Worm (Caenorhabditis elegans) whole organism, midembryonic: ENCODE measurements around the gene C18A11.3.

ENCODE experiments used
- T22C8.4 ChIP-seq: fragments of 200-800 bp; sonication (Bioruptor generic); IDR thresholded peaks from 2 replicates; pipeline ENCODE4 v1.3.6; 2022; ENCODE audit warnings: missing genetic modification characterization, missing compliant biosample characterization
- cog-1 ChIP-seq: sonication (generic microtip); optimal IDR thresholded peaks from 2 replicates; lab custom pipeline; 2016; ENCODE audit warnings: missing genetic modification characterization, missing compliant biosample characterization
- flt-1 ChIP-seq: fragments of 200-800 bp; sonication (Bioruptor generic); IDR thresholded peaks from 2 replicates; pipeline ENCODE4 v1.3.6; 2022; ENCODE audit warnings: missing genetic modification characterization, missing compliant biosample characterization
- klf-2 ChIP-seq: fragments of 200-800 bp; sonication (Bioruptor generic); conservative IDR thresholded peaks from 2 replicates; pipeline ENCODE4 v1.3.6; 2022; ENCODE audit warnings: missing genetic modification reagents, missing genetic modification characterization, missing compliant biosample characterization
- med-1 ChIP-seq: sonication (generic microtip); optimal IDR thresholded peaks from 2 replicates; lab custom pipeline; 2017; ENCODE audit warnings: missing genetic modification characterization, mild to moderate bottlenecking, missing compliant biosample characterization, antibody characterized with exemption, missing genetic modification reagents; ENCODE audit not compliant: insufficient read depth
- ref-1 ChIP-seq: fragments of 200-800 bp; sonication (Bioruptor generic); conservative IDR thresholded peaks from 2 replicates; pipeline ENCODE4 v1.3.6; 2022; ENCODE audit warnings: missing genetic modification reagents, missing genetic modification characterization, missing compliant biosample characterization
- tab-1 ChIP-seq: fragments of 200-800 bp; sonication (Bioruptor generic); IDR thresholded peaks from 2 replicates; pipeline ENCODE4 v1.3.6; 2022; ENCODE audit warnings: missing genetic modification characterization, missing compliant biosample characterization
- ztf-23 ChIP-seq: fragments of 200-800 bp; sonication (Bioruptor generic); IDR thresholded peaks from 2 replicates; pipeline ENCODE4 v1.3.6; 2022; ENCODE audit warnings: missing genetic modification reagents, missing genetic modification characterization, missing compliant biosample characterization
- ztf-29 ChIP-seq: fragments of 200-800 bp; sonication (Bioruptor generic); IDR thresholded peaks from 2 replicates; pipeline ENCODE4 v1.3.6; 2022; ENCODE audit warnings: missing genetic modification reagents, missing genetic modification characterization, missing compliant biosample characterization

C18A11.3 gene

ce11 chrX:8060823-8061222 is at the start of gene C18A11.3:
C18A11.3 (plus strand) TSS chrX:8061123.
- TF ChIP-seq cog-1 (no peak), ztf-23 (GFP tag; lab: Robert Waterston, UW) (no peak)

- TF ChIP-seq klf-2 (GFP tag; lab: Robert Waterston, UW) (no peak), T22C8.4 (GFP tag; lab: Robert Waterston, UW) (no peak), med-1 (GFP tag; lab: Kevin White, UChicago) (no peak), tab-1 (GFP tag; lab: Robert Waterston, UW) (no peak), cog-1 (no peak), flt-1 (GFP tag; lab: Robert Waterston, UW) (no peak), ztf-23 (GFP tag; lab: Robert Waterston, UW) (no peak)
Measured at ce11 chrX:8014407-8015003, 46.4 kb upstream of the C18A11.3 start, which contains the start of gene unk-1. unk-1 (plus strand) TSS chrX:8014983.

ce11 chrX:8015889-8016288 is 45.0 kb upstream of the C18A11.3 start:
- TF ChIP-seq ztf-29 (GFP tag; lab: Robert Waterston, UW) = no peak
- TF ChIP-seq flt-1 (GFP tag; lab: Robert Waterston, UW) = no peak
- no peak for TF ChIP-seq cog-1
- TF ChIP-seq med-1 (GFP tag; lab: Kevin White, UChicago) = no peak
- no peak for TF ChIP-seq klf-2 (GFP tag; lab: Robert Waterston, UW)
- no peak for TF ChIP-seq ztf-23 (GFP tag; lab: Robert Waterston, UW)
- TF ChIP-seq tab-1 (GFP tag; lab: Robert Waterston, UW) = no peak
- no peak for TF ChIP-seq T22C8.4 (GFP tag; lab: Robert Waterston, UW)
- no peak for TF ChIP-seq ref-1

- TF ChIP-seq flt-1 (GFP tag; lab: Robert Waterston, UW) (no peak), tab-1 (GFP tag; lab: Robert Waterston, UW) (peak; percentile 60; the same call in 1 of the 2 replicates)
Measured at ce11 chrX:8017305-8017704, 43.6 kb upstream of the C18A11.3 start.

ce11 chrX:8017759-8018158 is 43.2 kb upstream of the C18A11.3 start, which contains the start of gene C34D10.5:
C34D10.5 (plus strand) TSS chrX:8018027.
- TF ChIP-seq ref-1 (no peak), T22C8.4 (GFP tag; lab: Robert Waterston, UW) (no peak), klf-2 (GFP tag; lab: Robert Waterston, UW) (no peak), cog-1 (no peak), flt-1 (GFP tag; lab: Robert Waterston, UW) (no peak), ztf-23 (GFP tag; lab: Robert Waterston, UW) (no peak), med-1 (GFP tag; lab: Kevin White, UChicago) (no peak), tab-1 (GFP tag; lab: Robert Waterston, UW) (no peak), ztf-29 (GFP tag; lab: Robert Waterston, UW) (no peak)

ce11 chrX:8018441-8018840 is 42.5 kb upstream of the C18A11.3 start:
- TF ChIP-seq med-1 (GFP tag; lab: Kevin White, UChicago) (no peak), ztf-29 (GFP tag; lab: Robert Waterston, UW) (no peak), T22C8.4 (GFP tag; lab: Robert Waterston, UW) (no peak), flt-1 (GFP tag; lab: Robert Waterston, UW) (no peak), cog-1 (no peak)

ce11 chrX:8019665-8020064 is 41.3 kb upstream of the C18A11.3 start:
- TF ChIP-seq klf-2 (GFP tag; lab: Robert Waterston, UW) (no peak), cog-1 (peak; percentile 41), med-1 (GFP tag; lab: Kevin White, UChicago) (no peak), ztf-23 (GFP tag; lab: Robert Waterston, UW) (0 out of 2 replicates have a peak, but pooled peaks have one; percentile 12), tab-1 (GFP tag; lab: Robert Waterston, UW) (peak; percentile 41; the same call in 1 of the 2 replicates), flt-1 (GFP tag; lab: Robert Waterston, UW) (peak; percentile 75; the same call in 1 of the 2 replicates)

- no peak for TF ChIP-seq med-1 (GFP tag; lab: Kevin White, UChicago)
- no peak for TF ChIP-seq ztf-29 (GFP tag; lab: Robert Waterston, UW)
Measured at ce11 chrX:8021609-8022008, 39.3 kb upstream of the C18A11.3 start.

- TF ChIP-seq cog-1 (no peak), T22C8.4 (GFP tag; lab: Robert Waterston, UW) (no peak), tab-1 (GFP tag; lab: Robert Waterston, UW) (no peak), klf-2 (GFP tag; lab: Robert Waterston, UW) (no peak), ztf-23 (GFP tag; lab: Robert Waterston, UW) (no peak), med-1 (GFP tag; lab: Kevin White, UChicago) (no peak), ref-1 (no peak), ztf-29 (GFP tag; lab: Robert Waterston, UW) (no peak), flt-1 (GFP tag; lab: Robert Waterston, UW) (no peak)
Measured at ce11 chrX:8022728-8023127, 38.2 kb upstream of the C18A11.3 start.

ce11 chrX:8026709-8027108 is 34.2 kb upstream of the C18A11.3 start:
- TF ChIP-seq ref-1 (no peak), klf-2 (GFP tag; lab: Robert Waterston, UW) (no peak), flt-1 (GFP tag; lab: Robert Waterston, UW) (no peak), ztf-23 (GFP tag; lab: Robert Waterston, UW) (no peak), ztf-29 (GFP tag; lab: Robert Waterston, UW) (no peak), tab-1 (GFP tag; lab: Robert Waterston, UW) (no peak), cog-1 (no peak), T22C8.4 (GFP tag; lab: Robert Waterston, UW) (no peak), med-1 (GFP tag; lab: Kevin White, UChicago) (no peak)
